Fruit fly (Drosophila melanogaster): ENCODE measurements around the gene CG31368.

DNA sequence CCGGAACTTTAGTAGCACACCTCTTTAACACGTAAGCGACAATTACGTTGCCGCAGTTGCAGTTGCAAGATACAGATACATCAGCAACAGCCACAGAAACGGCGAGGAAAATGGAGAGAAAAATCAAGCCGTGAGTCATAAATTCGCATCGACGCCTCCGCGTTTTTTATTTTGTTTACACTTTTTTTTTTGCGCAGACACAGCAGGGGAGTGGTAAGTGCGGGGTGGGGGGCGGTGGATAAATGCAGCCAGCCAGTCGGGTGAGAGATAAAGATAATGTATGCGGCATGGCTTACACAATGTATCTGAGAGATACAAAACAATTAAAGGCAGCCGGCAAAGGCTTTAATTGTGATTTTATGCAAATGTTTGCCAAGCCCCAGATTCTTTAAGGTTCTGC, 17.5 kb upstream of the CG31368 start:
- TF ChIP-seq gcm (GFP tag; optimal IDR thresholded peaks at IDR 0.05) (no peak), ac (GFP tag; optimal IDR thresholded peaks at IDR 0.05) (no peak), stwl (tag; optimal IDR thresholded peaks at IDR 0.05) (no peak)

All from whole organism, embryonic.